Worm (Caenorhabditis elegans): ENCODE measurements around the gene srd-35.

ce11 chrV:12974047-12974446, 9.9 kb downstream of the srd-35 start:
- TF ChIP-seq fos-1 (tag; optimal IDR thresholded peaks at IDR 0.05) (no peak), nhr-11 (tag; optimal IDR thresholded peaks at IDR 0.05) (no peak), skn-1 (tag; optimal IDR thresholded peaks at IDR 0.05) (no peak), ceh-62 (tag; optimal IDR thresholded peaks at IDR 0.05) (no peak), jun-1 (tag; optimal IDR thresholded peaks at IDR 0.05) (no peak), nhr-76 (tag; optimal IDR thresholded peaks at IDR 0.05) (no peak), snpc-4 (tag; optimal IDR thresholded peaks at IDR 0.05) (no peak), ces-1 (GFP tag; optimal IDR thresholded peaks at IDR 0.05) (no peak), mdt-29 (GFP tag; IDR thresholded peaks at IDR 0.05) (no peak), pha-4 (GFP tag; IDR thresholded peaks at IDR 0.05) (no peak), pha-4 (tag; optimal IDR thresholded peaks at IDR 0.05) (no peak), aha-1 (tag) (no peak), dmd-9 (GFP tag; IDR thresholded peaks at IDR 0.05) (no peak)

All from whole organism, L4 larva.